ENCODE assay signal across 2 worm cellular contexts in genomic region chrV:15318638-15319037, ce11.
TF ChIP-seq lines count a peak whose summit lies in the region.

Gene nhr-291, plus strand, starts transcription at chrV:15318961.

TF ChIP-seq in whole organism, L2 larva, 48 proteins besides CTCF, POLR2A, EP300 and RAD21 (continued from another document):
- TF ChIP-seq mab-5 (tag; optimal IDR thresholded peaks at IDR 0.05; lab: Kevin White, UChicago) (no peak), egl-27 (tag; optimal IDR thresholded peaks at IDR 0.05; lab: Kevin White, UChicago) (peak; percentile 35), ztf-4 (tag; optimal IDR thresholded peaks at IDR 0.05; lab: Kevin White, UChicago) (no peak), elt-3 (tag; optimal IDR thresholded peaks at IDR 0.05; lab: Kevin White, UChicago) (no peak), crh-2 (tag; optimal IDR thresholded peaks at IDR 0.05; lab: Kevin White, UChicago) (peak; percentile 34), gmeb-1 (tag; optimal IDR thresholded peaks at IDR 0.05; lab: Kevin White, UChicago) (peak; percentile 42), zag-1 (tag; optimal IDR thresholded peaks at IDR 0.05; lab: Kevin White, UChicago) (no peak), aly-2 (tag; optimal IDR thresholded peaks at IDR 0.05; lab: Kevin White, UChicago) (no peak), snpc-4 (tag; optimal IDR thresholded peaks at IDR 0.05; lab: Kevin White, UChicago) (no peak), skn-1 (tag; optimal IDR thresholded peaks at IDR 0.05; lab: Kevin White, UChicago) (no peak)

TF ChIP-seq in whole organism, L4 larva, 104 proteins besides CTCF, POLR2A, EP300 and RAD21 (continued from another document):
- TF ChIP-seq hif-1 (tag; optimal IDR thresholded peaks at IDR 0.05; lab: Kevin White, UChicago): no peak
- no peak for TF ChIP-seq F44E2.7 (GFP tag; IDR thresholded peaks at IDR 0.05; lab: Robert Waterston, UW)
- no peak for TF ChIP-seq ctbp-1 (GFP tag; IDR thresholded peaks at IDR 0.05; lab: Robert Waterston, UW)
- TF ChIP-seq nhr-102 (tag; optimal IDR thresholded peaks at IDR 0.05; lab: Kevin White, UChicago): no peak
- TF ChIP-seq D1046.2 (GFP tag; IDR thresholded peaks at IDR 0.05; lab: Robert Waterston, UW): no peak
- no peak for TF ChIP-seq unc-130 (GFP tag; optimal IDR thresholded peaks at IDR 0.05; lab: Kevin White, UChicago)
- TF ChIP-seq nhr-237 (tag; optimal IDR thresholded peaks at IDR 0.05; lab: Kevin White, UChicago): no peak
- TF ChIP-seq saeg-2 (GFP tag; IDR thresholded peaks at IDR 0.05; lab: Robert Waterston, UW): no peak
- peak; percentile 56; the same call in 1 of the 2 replicates for TF ChIP-seq tra-1 (GFP tag; IDR thresholded peaks at IDR 0.05; lab: Robert Waterston, UW)
- no peak for TF ChIP-seq madf-5 (GFP tag; IDR thresholded peaks at IDR 0.05; lab: Robert Waterston, UW)
- no peak for TF ChIP-seq fkh-10 (GFP tag; optimal IDR thresholded peaks at IDR 0.05; lab: Kevin White, UChicago)
- TF ChIP-seq hlh-30 (tag; optimal IDR thresholded peaks at IDR 0.05; lab: Kevin White, UChicago; ENCODE audit: insufficient read depth): no peak
- TF ChIP-seq egl-43 (GFP tag; IDR thresholded peaks at IDR 0.05; lab: Robert Waterston, UW): no peak
- TF ChIP-seq unc-62 (GFP tag; optimal IDR thresholded peaks at IDR 0.05 in 1 of 2; lab: Kevin White, UChicago): no peak
- no peak for TF ChIP-seq unc-62 (tag; optimal IDR thresholded peaks at IDR 0.05; lab: Kevin White, UChicago)
- no peak for TF ChIP-seq T20F7.1 (GFP tag; optimal IDR thresholded peaks at IDR 0.05; lab: Kevin White, UChicago)
- no peak for TF ChIP-seq ztf-11 (tag; optimal IDR thresholded peaks at IDR 0.05; lab: Kevin White, UChicago)
- no peak for TF ChIP-seq hmg-1.1 (GFP tag; IDR thresholded peaks at IDR 0.05; lab: Robert Waterston, UW)
- no peak for TF ChIP-seq ceh-82 (tag; optimal IDR thresholded peaks at IDR 0.05; lab: Kevin White, UChicago)
- TF ChIP-seq nhr-41 (GFP tag; IDR thresholded peaks at IDR 0.05; lab: Robert Waterston, UW): no peak
- TF ChIP-seq F49E8.2 (tag; optimal IDR thresholded peaks at IDR 0.05; lab: Kevin White, UChicago; ENCODE audit: borderline replicate concordance): no peak
- peak; percentile 96 for TF ChIP-seq nhr-28 (tag; optimal IDR thresholded peaks at IDR 0.05; lab: Kevin White, UChicago)
- no peak for TF ChIP-seq pha-4 (GFP tag; IDR thresholded peaks at IDR 0.05; lab: Robert Waterston, UW)
- TF ChIP-seq pha-4 (tag; optimal IDR thresholded peaks at IDR 0.05; lab: Kevin White, UChicago): no peak
- TF ChIP-seq zip-11 (GFP tag; IDR thresholded peaks at IDR 0.05; lab: Robert Waterston, UW): no peak
- TF ChIP-seq nhr-76 (tag; optimal IDR thresholded peaks at IDR 0.05; lab: Kevin White, UChicago): no peak
- TF ChIP-seq nhr-77 (tag; optimal IDR thresholded peaks at IDR 0.05; lab: Kevin White, UChicago): peak; percentile 96
- peak; percentile 85 for TF ChIP-seq lin-1 (GFP tag; IDR thresholded peaks at IDR 0.05; lab: Robert Waterston, UW)
- TF ChIP-seq madf-9 (GFP tag; conservative IDR thresholded peaks at IDR 0.05; lab: Robert Waterston, UW): no peak
- TF ChIP-seq egl-27 (tag; optimal IDR thresholded peaks at IDR 0.05; lab: Kevin White, UChicago): no peak
- no peak for TF ChIP-seq F26F4.8 (GFP tag; conservative IDR thresholded peaks at IDR 0.05; lab: Robert Waterston, UW)
- no peak for TF ChIP-seq spr-3 (GFP tag; optimal IDR thresholded peaks at IDR 0.05; lab: Kevin White, UChicago)
- TF ChIP-seq R02D3.7 (tag; optimal IDR thresholded peaks at IDR 0.05; lab: Kevin White, UChicago): no peak
- no peak for TF ChIP-seq php-3 (GFP tag; IDR thresholded peaks at IDR 0.05; lab: Robert Waterston, UW)
- TF ChIP-seq Y48G9A.11 (GFP tag; IDR thresholded peaks at IDR 0.05; lab: Robert Waterston, UW): no peak
- no peak for TF ChIP-seq F10B5.3 (tag; optimal IDR thresholded peaks at IDR 0.05; lab: Kevin White, UChicago)
- no peak for TF ChIP-seq nhr-6 (tag; optimal IDR thresholded peaks at IDR 0.05; lab: Kevin White, UChicago)
- TF ChIP-seq lin-38 (GFP tag; IDR thresholded peaks at IDR 0.05; lab: Robert Waterston, UW): no peak
- TF ChIP-seq ceh-28 (tag; optimal IDR thresholded peaks at IDR 0.05; lab: Kevin White, UChicago): no peak
- TF ChIP-seq spr-1 (tag; optimal IDR thresholded peaks at IDR 0.05; lab: Kevin White, UChicago): no peak
- peak; percentile 98 for TF ChIP-seq pqm-1 (tag; optimal IDR thresholded peaks at IDR 0.05; lab: Kevin White, UChicago)
- no peak for TF ChIP-seq ztf-7 (tag; optimal IDR thresholded peaks at IDR 0.05; lab: Kevin White, UChicago)
- TF ChIP-seq mxl-2 (GFP tag; conservative IDR thresholded peaks at IDR 0.05; lab: Robert Waterston, UW): no peak
- TF ChIP-seq nhr-48 (tag; optimal IDR thresholded peaks at IDR 0.05; lab: Kevin White, UChicago): peak; percentile 59
- no peak for TF ChIP-seq snpc-1.2 (GFP tag; IDR thresholded peaks at IDR 0.05; lab: Robert Waterston, UW)
- TF ChIP-seq attf-4 (tag; optimal IDR thresholded peaks at IDR 0.05; lab: Kevin White, UChicago): no peak
- TF ChIP-seq daf-16 (GFP tag; optimal IDR thresholded peaks at IDR 0.05; lab: Kevin White, UChicago): peak in 1 of 2 experiments; percentile 2
- peak; percentile 97 for TF ChIP-seq daf-16 (tag; optimal IDR thresholded peaks at IDR 0.05; lab: Kevin White, UChicago)
- no peak for TF ChIP-seq vab-7 (GFP tag; IDR thresholded peaks at IDR 0.05; lab: Robert Waterston, UW)
- peak; percentile 97 for TF ChIP-seq dmd-6 (GFP tag; IDR thresholded peaks at IDR 0.05; lab: Robert Waterston, UW)
- TF ChIP-seq unc-39 (tag; optimal IDR thresholded peaks at IDR 0.05; lab: Kevin White, UChicago): no peak
- no peak for TF ChIP-seq ces-1 (GFP tag; optimal IDR thresholded peaks at IDR 0.05; lab: Kevin White, UChicago)
- TF ChIP-seq Y5F2A.4 (GFP tag; optimal IDR thresholded peaks at IDR 0.05; lab: Kevin White, UChicago): no peak
- TF ChIP-seq mdl-1 (tag; optimal IDR thresholded peaks at IDR 0.05; lab: Kevin White, UChicago): peak in 1 of 2 experiments; percentile 30
- no peak for TF ChIP-seq mxl-3 (GFP tag; optimal IDR thresholded peaks at IDR 0.05; lab: Kevin White, UChicago)
- TF ChIP-seq ceh-62 (tag; optimal IDR thresholded peaks at IDR 0.05; lab: Kevin White, UChicago): no peak
